Worm (Caenorhabditis elegans) whole organism, mixed stage, embryonic: ENCODE data around the gene F52E4.5.
A peak's percentile ranks its signal among the peaks of the same experiment; 100 is the strongest.

Experiments used
- M03D4.4 ChIP-seq: sonication (generic microtip); optimal IDR thresholded peaks from 2 replicates; lab custom pipeline; 2017; ENCODE audit warnings: mild to moderate bottlenecking, missing genetic modification characterization, missing compliant biosample characterization
- bed-3 ChIP-seq: fragments of 200-800 bp; sonication (Bioruptor generic); optimal IDR thresholded peaks from 3 replicates; lab custom pipeline; 2018; ENCODE audit warnings: mild to moderate bottlenecking, missing genetic modification characterization, moderate library complexity, missing compliant biosample characterization
- blmp-1 ChIP-seq: fragments of 150-350 bp; optimal IDR thresholded peaks from 2 replicates; lab custom pipeline; 2014; ENCODE audit warnings: missing biosample characterization, missing genetic modification characterization
- ceh-39 ChIP-seq: fragments of 150-350 bp; optimal IDR thresholded peaks from 2 replicates; lab custom pipeline; 2014; ENCODE audit warnings: missing biosample characterization, missing genetic modification characterization
- ceh-43 ChIP-seq: fragments of 200-800 bp; sonication (Bioruptor generic); optimal IDR thresholded peaks from 2 replicates; lab custom pipeline; 2018; ENCODE audit warnings: mild to moderate bottlenecking, missing genetic modification characterization, moderate library complexity, missing compliant biosample characterization
- ceh-83 ChIP-seq: fragments of 200-800 bp; sonication (Bioruptor generic); optimal IDR thresholded peaks from 2 replicates; lab custom pipeline; 2018; ENCODE audit warnings: mild to moderate bottlenecking, missing genetic modification characterization, missing compliant biosample characterization
- ces-1 ChIP-seq: fragments of 150-350 bp; optimal IDR thresholded peaks from 2 replicates; lab custom pipeline; 2014; ENCODE audit warnings: missing biosample characterization, missing genetic modification reagents, missing genetic modification characterization
- cnd-1 ChIP-seq: fragments of 200-800 bp; sonication (Bioruptor generic); optimal IDR thresholded peaks from 2 replicates; lab custom pipeline; 2018; ENCODE audit warnings: mild to moderate bottlenecking, missing genetic modification characterization, missing compliant biosample characterization
- drap-1 ChIP-seq: fragments of 200-800 bp; sonication (Bioruptor generic); optimal IDR thresholded peaks from 3 replicates; lab custom pipeline; 2018; ENCODE audit warnings: mild to moderate bottlenecking, missing genetic modification characterization, missing compliant biosample characterization
- elt-1 ChIP-seq: sonication (generic microtip); optimal IDR thresholded peaks from 2 replicates; lab custom pipeline; 2017; ENCODE audit warnings: missing genetic modification characterization, mild to moderate bottlenecking, missing compliant biosample characterization, antibody characterized with exemption, moderate library complexity, borderline replicate concordance; ENCODE audit not compliant: insufficient read depth
- elt-3 ChIP-seq: fragments of 150-350 bp; optimal IDR thresholded peaks from 2 replicates; lab custom pipeline; 2014; ENCODE audit warnings: missing biosample characterization, missing genetic modification characterization
- flh-1 ChIP-seq: fragments of 200-800 bp; sonication (Bioruptor generic); optimal IDR thresholded peaks from 2 replicates; lab custom pipeline; 2018; ENCODE audit warnings: mild to moderate bottlenecking, missing genetic modification characterization, moderate library complexity, missing compliant biosample characterization
- ham-2 ChIP-seq: fragments of 200-800 bp; sonication (Bioruptor generic); optimal IDR thresholded peaks from 2 replicates; lab custom pipeline; 2018; ENCODE audit warnings: mild to moderate bottlenecking, missing genetic modification characterization, missing compliant biosample characterization
- hlh-1 ChIP-seq: fragments of 150-350 bp; optimal IDR thresholded peaks from 2 replicates; lab custom pipeline; 2014; ENCODE audit warnings: missing biosample characterization, missing genetic modification reagents, missing genetic modification characterization
- lin-13 ChIP-seq: fragments of 150-350 bp; optimal IDR thresholded peaks from 2 replicates; lab custom pipeline; 2014; ENCODE audit warnings: missing biosample characterization, missing genetic modification characterization
- lin-32 ChIP-seq: fragments of 200-800 bp; sonication (Bioruptor generic); optimal IDR thresholded peaks from 2 replicates; lab custom pipeline; 2018; ENCODE audit warnings: mild to moderate bottlenecking, missing genetic modification characterization, missing compliant biosample characterization
- lsy-2 ChIP-seq: fragments of 150-350 bp; optimal IDR thresholded peaks from 2 replicates; lab custom pipeline; 2014; ENCODE audit warnings: missing biosample characterization, missing genetic modification characterization
- mab-5 ChIP-seq: fragments of 150-350 bp; optimal IDR thresholded peaks from 2 replicates; lab custom pipeline; 2014; ENCODE audit warnings: missing biosample characterization, missing genetic modification characterization
- mep-1 ChIP-seq: fragments of 150-350 bp; optimal IDR thresholded peaks from 2 replicates; lab custom pipeline; 2017; ENCODE audit warnings: missing biosample characterization, missing genetic modification reagents, missing genetic modification characterization, inconsistent platforms
- mls-2 ChIP-seq: sonication (generic microtip); optimal IDR thresholded peaks from 2 replicates; lab custom pipeline; 2016; ENCODE audit warnings: mild to moderate bottlenecking, missing genetic modification characterization, moderate library complexity, missing compliant biosample characterization
- nhr-12 ChIP-seq: fragments of 150-350 bp; optimal IDR thresholded peaks from 2 replicates; lab custom pipeline; 2014; ENCODE audit warnings: missing biosample characterization, missing genetic modification characterization
- nhr-2 ChIP-seq: fragments of 150-350 bp; optimal IDR thresholded peaks from 2 replicates; lab custom pipeline; 2014; ENCODE audit warnings: missing biosample characterization, missing genetic modification characterization
- nhr-237 ChIP-seq: fragments of 150-350 bp; optimal IDR thresholded peaks from 2 replicates; lab custom pipeline; 2014; ENCODE audit warnings: missing biosample characterization, missing genetic modification characterization
- nhr-28 ChIP-seq: fragments of 150-350 bp; optimal IDR thresholded peaks from 2 replicates; lab custom pipeline; 2014; ENCODE audit warnings: missing biosample characterization, missing genetic modification characterization
- nhr-76 ChIP-seq: sonication (generic microtip); optimal IDR thresholded peaks from 2 replicates; lab custom pipeline; 2017; ENCODE audit warnings: missing biosample characterization, missing genetic modification characterization
- pha-4 ChIP-seq: fragments of 150-350 bp; optimal IDR thresholded peaks from 2 replicates; lab custom pipeline; 2018; ENCODE audit warnings: missing biosample characterization, missing genetic modification reagents, missing genetic modification characterization
- sem-2 ChIP-seq: fragments of 200-800 bp; sonication (Bioruptor generic); optimal IDR thresholded peaks from 2 replicates; lab custom pipeline; 2018; ENCODE audit warnings: mild to moderate bottlenecking, missing genetic modification characterization, missing compliant biosample characterization
- snpc-4 ChIP-seq: fragments of 150-350 bp; optimal IDR thresholded peaks from 2 replicates; lab custom pipeline; 2014; ENCODE audit warnings: missing biosample characterization, missing genetic modification characterization
- sptf-1 ChIP-seq: sonication (generic microtip); optimal IDR thresholded peaks from 2 replicates; lab custom pipeline; 2017; ENCODE audit warnings: mild to moderate bottlenecking, missing genetic modification characterization, moderate library complexity, missing compliant biosample characterization
- tbx-8 ChIP-seq: fragments of 200-800 bp; sonication (Bioruptor generic); optimal IDR thresholded peaks from 2 replicates; lab custom pipeline; 2018; ENCODE audit warnings: mild to moderate bottlenecking, missing genetic modification characterization, moderate library complexity, missing compliant biosample characterization
- unc-120 ChIP-seq: sonication (generic microtip); optimal IDR thresholded peaks from 2 replicates; lab custom pipeline; 2017; ENCODE audit warnings: missing genetic modification characterization, missing compliant biosample characterization; ENCODE audit not compliant: poor library complexity, severe bottlenecking
- unc-39 ChIP-seq: fragments of 150-350 bp; optimal IDR thresholded peaks from 2 replicates; lab custom pipeline; 2014; ENCODE audit warnings: missing biosample characterization, missing genetic modification characterization
- unc-62 ChIP-seq: fragments of 150-350 bp; optimal IDR thresholded peaks from 2 replicates; lab custom pipeline; 2014; ENCODE audit warnings: missing biosample characterization, missing genetic modification reagents, missing genetic modification characterization
- zip-8 ChIP-seq: fragments of 150-350 bp; optimal IDR thresholded peaks from 2 replicates; lab custom pipeline; 2014; ENCODE audit warnings: missing biosample characterization, missing genetic modification characterization
- ztf-11 ChIP-seq: fragments of 150-350 bp; optimal IDR thresholded peaks from 2 replicates; lab custom pipeline; 2014; ENCODE audit warnings: missing biosample characterization, missing genetic modification characterization

The F52E4.5 gene

ce11 chrX:3087245-3087644 lies at the start of gene F52E4.5:
Gene F52E4.5 (minus strand): TSS chrX:3087345.
- TF ChIP-seq elt-1 (tag; lab: Kevin White, UChicago) (no peak), ztf-11 (tag; lab: Kevin White, UChicago) (no peak), flh-1 (GFP tag; lab: Kevin White, UChicago) (no peak), drap-1 (GFP tag; lab: Kevin White, UChicago) (no peak), cnd-1 (tag; lab: Kevin White, UChicago) (no peak), elt-3 (tag; lab: Kevin White, UChicago) (no peak), lin-13 (no peak)
- TF ChIP-seq, all 35 proteins: peak for 0

- no peak for TF ChIP-seq lin-32 (GFP tag; lab: Kevin White, UChicago)
- TF ChIP-seq unc-62 (GFP tag; lab: Kevin White, UChicago): no peak
- TF ChIP-seq nhr-76 (tag; lab: Kevin White, UChicago): no peak
- TF ChIP-seq ceh-83 (GFP tag; lab: Kevin White, UChicago): no peak
- TF ChIP-seq zip-8 (tag; lab: Kevin White, UChicago): no peak
These were observed 48.0 kb upstream of the F52E4.5 start, which contains the start of gene K10B3.1 for ce11 chrX:3135186-3135585. Gene K10B3.1 (plus strand): TSS chrX:3135486.

ce11 chrX:3127626-3128142 lies 40.5 kb upstream of the F52E4.5 start:
- TF ChIP-seq mls-2 (tag; lab: Kevin White, UChicago) (peak; percentile 95), sem-2 (peak; percentile 35), lin-13 (peak; percentile 91), mab-5 (no peak), nhr-28 (tag; lab: Kevin White, UChicago) (no peak), mep-1 (tag; lab: Kevin White, UChicago) (peak; percentile 96), pha-4 (tag; lab: Kevin White, UChicago) (peak; percentile 94), nhr-12 (tag; lab: Kevin White, UChicago) (no peak), ztf-11 (tag; lab: Kevin White, UChicago) (peak; percentile 75), lsy-2 (peak; percentile 58), tbx-8 (GFP tag; lab: Kevin White, UChicago) (peak; percentile 23), nhr-237 (tag; lab: Kevin White, UChicago) (peak; percentile 93), M03D4.4 (tag; lab: Kevin White, UChicago) (peak; percentile 78), bed-3 (no peak), ceh-43 (no peak), zip-8 (tag; lab: Kevin White, UChicago) (no peak), flh-1 (GFP tag; lab: Kevin White, UChicago) (no peak), blmp-1 (tag; lab: Kevin White, UChicago) (peak; percentile 86), drap-1 (GFP tag; lab: Kevin White, UChicago) (peak; percentile 93), lin-32 (GFP tag; lab: Kevin White, UChicago) (peak; percentile 48), hlh-1 (tag; lab: Kevin White, UChicago) (peak; percentile 77), nhr-76 (tag; lab: Kevin White, UChicago) (no peak), ham-2 (GFP tag; lab: Kevin White, UChicago) (peak; percentile 74), ceh-83 (GFP tag; lab: Kevin White, UChicago) (peak; percentile 44), snpc-4 (no peak), unc-120 (tag; lab: Kevin White, UChicago) (peak; percentile 55), nhr-2 (tag; lab: Kevin White, UChicago) (no peak), elt-3 (tag; lab: Kevin White, UChicago) (peak; percentile 61), unc-62 (GFP tag; lab: Kevin White, UChicago) (peak; percentile 91), cnd-1 (tag; lab: Kevin White, UChicago) (peak; percentile 83), ceh-39 (tag; lab: Kevin White, UChicago) (peak; percentile 50), unc-39 (tag; lab: Kevin White, UChicago) (peak; percentile 4), sptf-1 (tag; lab: Kevin White, UChicago) (peak; percentile 88), elt-1 (tag; lab: Kevin White, UChicago) (no peak), ces-1 (GFP tag; lab: Kevin White, UChicago) (peak; percentile 93)
